Fruit fly (Drosophila melanogaster): ENCODE results near the gene lcs.

The lcs gene

dm6 chrX:21366311-21366990 lies 30.7 kb downstream of the lcs start (continued):
- TF ChIP-seq dan (GFP tag; IDR thresholded peaks at IDR 0.05), result no peak
- peak; percentile 78 for TF ChIP-seq CG10654 (GFP tag; optimal IDR thresholded peaks at IDR 0.05)
- peak; percentile 83 for TF ChIP-seq CG5180 (GFP tag; optimal IDR thresholded peaks at IDR 0.05)
- peak; percentile 87 for TF ChIP-seq salm (tag; optimal IDR thresholded peaks at IDR 0.05)
- peak; percentile 86 for TF ChIP-seq CG32532 (GFP tag; IDR thresholded peaks at IDR 0.05)
- TF ChIP-seq CG1647 (GFP tag; optimal IDR thresholded peaks at IDR 0.05), result peak; percentile 61
- peak; percentile 59 for TF ChIP-seq CG8290 (GFP tag; optimal IDR thresholded peaks at IDR 0.05)
- TF ChIP-seq CG8290 (tag; optimal IDR thresholded peaks at IDR 0.05), result peak in 1 of 2 experiments; percentile 69
- TF ChIP-seq bowl (GFP tag; IDR thresholded peaks at IDR 0.05), result peak; percentile 54; the same call in 1 of the 2 replicates
- peak; percentile 63 for TF ChIP-seq CG7928 (GFP tag; optimal IDR thresholded peaks at IDR 0.05)
- TF ChIP-seq CG42726 (GFP tag; IDR thresholded peaks at IDR 0.05; ENCODE audit: partially characterized antibody), result 0 out of 2 replicates have a peak, but pooled peaks have one; percentile 12
- TF ChIP-seq scrt (GFP tag; optimal IDR thresholded peaks at IDR 0.05), result peak; percentile 90
- peak; percentile 33 for TF ChIP-seq CG17186 (GFP tag; optimal IDR thresholded peaks at IDR 0.05)
- TF ChIP-seq CG9215 (GFP tag; IDR thresholded peaks at IDR 0.05), result peak; percentile 89
- TF ChIP-seq CG43689 (GFP tag; IDR thresholded peaks at IDR 0.05), result peak; percentile 75
- no peak; the same call in 1 of the 2 replicates for TF ChIP-seq CG1024 (GFP tag; IDR thresholded peaks at IDR 0.05)
- no peak for TF ChIP-seq cad (GFP tag; optimal IDR thresholded peaks at IDR 0.05)
- TF ChIP-seq Atf-2 (GFP tag; optimal IDR thresholded peaks at IDR 0.05), result peak; percentile 25
- TF ChIP-seq CG31388 (GFP tag; optimal IDR thresholded peaks at IDR 0.05), result peak; percentile 72
- peak; percentile 71 for TF ChIP-seq CG16779 (GFP tag; IDR thresholded peaks at IDR 0.05)
- peak; percentile 89 for TF ChIP-seq Aef1 (GFP tag; IDR thresholded peaks at IDR 0.05)
- peak; percentile 72 for TF ChIP-seq dimm (GFP tag; IDR thresholded peaks at IDR 0.05)
- peak; percentile 78 for TF ChIP-seq CG18476 (GFP tag; optimal IDR thresholded peaks at IDR 0.05)
- peak; percentile 74 for TF ChIP-seq al (GFP tag; IDR thresholded peaks at IDR 0.05)
- 0 out of 2 replicates have a peak, but pooled peaks have one; percentile 45 for TF ChIP-seq CG8765 (GFP tag; IDR thresholded peaks at IDR 0.05)
- peak; percentile 77 for TF ChIP-seq CG12071 (GFP tag; optimal IDR thresholded peaks at IDR 0.05)
- peak; percentile 79 for TF ChIP-seq CG11560 (tag; IDR thresholded peaks at IDR 0.05)
- peak; percentile 91 for TF ChIP-seq unpg (GFP tag; optimal IDR thresholded peaks at IDR 0.05)
- TF ChIP-seq Doc3 (GFP tag; IDR thresholded peaks at IDR 0.05; ENCODE audit: partially characterized antibody), result no peak
- no peak for TF ChIP-seq Dref (GFP tag; IDR thresholded peaks at IDR 0.05)
- TF ChIP-seq h (optimal IDR thresholded peaks at IDR 0.05), result no peak
- peak; percentile 93 for TF ChIP-seq Fer3 (tag; optimal IDR thresholded peaks at IDR 0.05)
- no peak for TF ChIP-seq CG14860 (GFP tag; IDR thresholded peaks at IDR 0.05; ENCODE audit: partially characterized antibody)
- TF ChIP-seq CG8478 (optimal IDR thresholded peaks at IDR 0.05), result no peak
- TF ChIP-seq D19B (GFP tag; optimal IDR thresholded peaks at IDR 0.05), result peak; percentile 84
- peak; percentile 94 for TF ChIP-seq CG17359 (tag; optimal IDR thresholded peaks at IDR 0.05)
- no peak for TF ChIP-seq hth (optimal IDR thresholded peaks at IDR 0.05)
- TF ChIP-seq CG2875 (GFP tag; optimal IDR thresholded peaks at IDR 0.05), result peak; percentile 81
- TF ChIP-seq danr (GFP tag; IDR thresholded peaks at IDR 0.05), result peak; percentile 76
- peak; percentile 8 for TF ChIP-seq CG7786 (GFP tag; optimal IDR thresholded peaks at IDR 0.05)
- peak; percentile 86 for TF ChIP-seq Six4 (GFP tag; optimal IDR thresholded peaks at IDR 0.05)
- no peak for TF ChIP-seq prd (optimal IDR thresholded peaks at IDR 0.05)
- peak; percentile 90 for TF ChIP-seq prd (GFP tag; IDR thresholded peaks at IDR 0.05)
- no peak for TF ChIP-seq Dfd (GFP tag; optimal IDR thresholded peaks at IDR 0.05)
- peak; percentile 75 for TF ChIP-seq lbe (GFP tag; optimal IDR thresholded peaks at IDR 0.05)
- TF ChIP-seq disco-r (GFP tag; optimal IDR thresholded peaks at IDR 0.05), result no peak
- peak in 1 of 2 experiments; percentile 91 for TF ChIP-seq Eip74EF (GFP tag; optimal IDR thresholded peaks at IDR 0.05)
- TF ChIP-seq jigr1 (GFP tag; IDR thresholded peaks at IDR 0.05), result peak; percentile 76; the same call in 2 of the 3 replicates
- TF ChIP-seq Camta (GFP tag; optimal IDR thresholded peaks at IDR 0.05), result no peak
- peak; percentile 58 for TF ChIP-seq CG17802 (tag; optimal IDR thresholded peaks at IDR 0.05)
- TF ChIP-seq CG13296 (GFP tag; optimal IDR thresholded peaks at IDR 0.05), result peak; percentile 96
